Worm (Caenorhabditis elegans) whole organism, L2 larva: Measurements from ENCODE around the gene dsl-4.
A peak's percentile ranks its signal among the peaks of the same experiment; 100 is the strongest.

ENCODE experiments used
- dmd-4 ChIP-seq: sonication (generic microtip); optimal IDR thresholded peaks from 2 replicates; lab custom pipeline; 2017; ENCODE audit warnings: missing biosample characterization, missing genetic modification characterization
- mab-5 ChIP-seq: fragments of 150-350 bp; optimal IDR thresholded peaks from 2 replicates; lab custom pipeline; 2014; ENCODE audit warnings: missing biosample characterization, missing genetic modification characterization
- nhr-77 ChIP-seq: fragments of 150-350 bp; optimal IDR thresholded peaks from 2 replicates; lab custom pipeline; 2014; ENCODE audit warnings: missing biosample characterization, missing genetic modification characterization
- sma-9 ChIP-seq, 2 experiments: fragments of 150-350 bp in 1 of 2; sonication (generic microtip) in 1 of 2; optimal IDR thresholded peaks; 2 replicates each; lab custom pipeline; 2014 to 2016; ENCODE audit warnings: missing genetic modification characterization in 2 of 2, mild to moderate bottlenecking in 1 of 2, missing biosample characterization in 1 of 2, missing compliant biosample characterization in 1 of 2, missing genetic modification reagents in 1 of 2, moderate library complexity in 1 of 2

DNA sequence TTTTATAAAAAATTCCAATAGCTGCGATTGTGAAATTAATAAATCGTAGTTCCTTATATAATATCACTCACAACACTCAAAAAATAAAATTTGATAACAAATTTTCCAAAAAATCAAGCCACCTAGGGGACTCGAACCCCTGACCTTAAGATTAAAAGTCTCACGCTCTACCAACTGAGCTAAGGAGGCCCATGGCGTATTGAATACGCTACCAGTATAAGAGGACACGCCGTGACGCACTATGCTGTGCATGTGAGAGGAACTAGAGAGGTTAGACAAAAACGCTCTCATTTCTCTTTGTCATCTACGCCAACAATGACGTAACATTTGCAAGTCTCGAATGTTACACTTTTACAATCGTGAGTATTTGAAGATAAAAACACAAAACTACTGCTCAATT is 26.4 kb upstream of the dsl-4 start:
- TF ChIP-seq mab-5 (tag; lab: Kevin White, UChicago) (peak; percentile 78), dmd-4 (no peak), nhr-77 (tag; lab: Kevin White, UChicago) (peak; percentile 34), sma-9 (GFP tag; optimal IDR thresholded peaks at IDR 0.05; lab: Kevin White, UChicago) (peak; percentile 94), sma-9 (tag; optimal IDR thresholded peaks at IDR 0.05; lab: Kevin White, UChicago) (no peak)
